Worm (Caenorhabditis elegans) whole organism, early embryonic: ENCODE data around the gene C50F4.6.

Experiments
- B0310.2 ChIP-seq: sonication (generic microtip); optimal IDR thresholded peaks from 2 replicates; lab custom pipeline; 2016; ENCODE audit warnings: mild to moderate bottlenecking, missing genetic modification characterization, missing compliant biosample characterization
- F13C5.2 ChIP-seq: sonication (generic microtip); optimal IDR thresholded peaks from 2 replicates; lab custom pipeline; 2017; ENCODE audit warnings: mild to moderate bottlenecking, missing genetic modification characterization, inconsistent platforms, missing compliant biosample characterization
- aly-1 ChIP-seq: sonication (generic microtip); optimal IDR thresholded peaks from 2 replicates; lab custom pipeline; 2016; ENCODE audit warnings: missing genetic modification characterization, missing compliant biosample characterization
- ama-1 ChIP-seq: fragments of 150-350 bp; optimal IDR thresholded peaks from 2 replicates; lab custom pipeline; 2014
- ceh-13 ChIP-seq: fragments of 200-800 bp; sonication (Bioruptor generic); optimal IDR thresholded peaks from 2 replicates; lab custom pipeline; 2018; ENCODE audit warnings: mild to moderate bottlenecking, missing genetic modification characterization, missing compliant biosample characterization
- ceh-36 ChIP-seq: sonication (generic microtip); optimal IDR thresholded peaks from 2 replicates; lab custom pipeline; 2016; ENCODE audit warnings: missing genetic modification characterization, inconsistent platforms, missing compliant biosample characterization
- ets-7 ChIP-seq: sonication (generic microtip); optimal IDR thresholded peaks from 2 replicates; lab custom pipeline; 2016; ENCODE audit warnings: missing genotype, missing genetic modification characterization, missing compliant biosample characterization
- flt-1 ChIP-seq: fragments of 200-800 bp; sonication (Bioruptor generic); IDR thresholded peaks from 2 replicates; pipeline ENCODE4 v1.3.6; 2022; ENCODE audit warnings: missing genetic modification characterization, missing compliant biosample characterization
- hmbx-1 ChIP-seq: sonication (generic microtip); optimal IDR thresholded peaks from 2 replicates; lab custom pipeline; 2016; ENCODE audit warnings: mild to moderate bottlenecking, missing genetic modification characterization, missing compliant biosample characterization
- hmg-4 ChIP-seq: fragments of 200-800 bp; sonication (Bioruptor generic); optimal IDR thresholded peaks from 2 replicates; lab custom pipeline; 2018; ENCODE audit warnings: mild to moderate bottlenecking, missing genetic modification characterization, missing compliant biosample characterization
- hnd-1 ChIP-seq: sonication (generic microtip); optimal IDR thresholded peaks from 2 replicates; lab custom pipeline; 2016; ENCODE audit warnings: missing genetic modification characterization, missing compliant biosample characterization
- pes-1 ChIP-seq: fragments of 200-800 bp; sonication (Bioruptor generic); IDR thresholded peaks from 2 replicates; pipeline ENCODE4 v1.3.6; 2022; ENCODE audit warnings: missing genetic modification reagents, missing genetic modification characterization, missing compliant biosample characterization
- scrt-1 ChIP-seq: fragments of 200-800 bp; sonication (Bioruptor generic); IDR thresholded peaks from 2 replicates; pipeline ENCODE4 v1.3.6; 2022; ENCODE audit warnings: missing genetic modification characterization, missing compliant biosample characterization
- sea-1 ChIP-seq: fragments of 200-800 bp; sonication (Bioruptor generic); conservative IDR thresholded peaks from 2 replicates; pipeline ENCODE4 v1.3.6; 2022; ENCODE audit warnings: missing genetic modification characterization, missing compliant biosample characterization
- tbx-11 ChIP-seq: fragments of 200-800 bp; sonication (Bioruptor generic); IDR thresholded peaks from 2 replicates; pipeline ENCODE4 v1.3.6; 2022; ENCODE audit warnings: missing genetic modification characterization, missing compliant biosample characterization
- tbx-37 ChIP-seq: fragments of 200-800 bp; sonication (Bioruptor generic); conservative IDR thresholded peaks from 2 replicates; pipeline ENCODE4 v1.3.6; 2022; ENCODE audit warnings: missing genetic modification reagents, missing genetic modification characterization, missing compliant biosample characterization
- tra-4 ChIP-seq: sonication (generic microtip); optimal IDR thresholded peaks from 2 replicates; lab custom pipeline; 2017; ENCODE audit warnings: missing genetic modification characterization, missing compliant biosample characterization

Gene C50F4.6

ce11 chrV:9546042-9546581 lies at the start of gene C50F4.6:
Gene C50F4.6 (plus strand): TSS chrV:9546092.
- TF ChIP-seq hnd-1 (no peak), pes-1 (peak; percentile 58)

ce11 chrV:9496742-9497141 lies 49.1 kb upstream of the C50F4.6 start, which contains the start of gene gsnl-1:
Gene gsnl-1 (plus strand): TSS chrV:9497042.
- TF ChIP-seq hnd-1 (no peak), scrt-1 (no peak), sea-1 (GFP tag; lab: Robert Waterston, UW) (no peak), ceh-36 (no peak), flt-1 (GFP tag; lab: Robert Waterston, UW) (no peak)

- no peak for TF ChIP-seq ama-1
- TF ChIP-seq scrt-1 = no peak
- TF ChIP-seq pes-1 = no peak
- no peak for TF ChIP-seq F13C5.2 (tag; lab: Kevin White, UChicago)
- no peak for TF ChIP-seq ceh-13 (GFP tag; lab: Kevin White, UChicago)
- no peak for TF ChIP-seq B0310.2
- TF ChIP-seq aly-1 (tag; lab: Kevin White, UChicago) = no peak
Observed at ce11 chrV:9499295-9499694, 46.6 kb upstream of the C50F4.6 start.

ce11 chrV:9500826-9501451 lies 45.0 kb upstream of the C50F4.6 start, which contains the start of gene swt-5:
Gene swt-5 (plus strand): TSS chrV:9501401.
- no peak for TF ChIP-seq pes-1
- no peak for TF ChIP-seq B0310.2
- no peak for TF ChIP-seq hnd-1
- no peak for TF ChIP-seq tra-4 (tag; lab: Kevin White, UChicago)

DNA sequence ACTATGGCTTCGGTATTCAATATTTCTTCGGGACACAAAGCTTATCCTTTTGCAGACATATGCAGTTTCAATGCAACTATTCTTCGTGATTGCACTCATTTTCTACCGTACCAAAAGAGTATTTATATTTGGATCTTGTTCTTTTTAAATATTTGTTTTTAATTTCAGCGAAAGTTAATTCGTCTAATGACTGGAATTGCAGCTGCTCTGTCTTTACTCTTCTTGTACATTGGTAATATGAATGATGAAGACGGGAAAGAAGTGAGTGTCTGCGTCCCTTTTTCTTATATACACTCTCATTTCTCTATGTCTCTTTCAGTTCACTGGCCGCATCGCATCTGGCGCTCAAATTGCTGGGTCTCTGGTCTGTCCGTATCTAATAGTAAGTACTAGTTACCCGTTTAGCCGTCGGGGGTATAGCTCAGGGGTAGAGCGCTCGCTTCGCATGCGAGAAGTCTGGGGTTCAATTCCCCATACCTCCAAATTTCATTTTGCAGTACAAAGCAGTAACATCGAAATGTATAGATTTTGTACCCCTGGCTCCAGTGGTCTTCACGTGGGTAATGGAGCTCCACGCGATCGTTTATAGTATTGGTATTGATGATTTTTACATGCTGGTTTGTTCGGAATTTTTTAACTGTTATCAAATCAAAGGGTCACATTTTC lies 42.6 kb upstream of the C50F4.6 start:
- TF ChIP-seq F13C5.2 (tag; lab: Kevin White, UChicago) (peak; percentile 91), hnd-1 (peak; percentile 87), ets-7 (tag; lab: Kevin White, UChicago) (peak; percentile 76), hmbx-1 (tag; lab: Kevin White, UChicago) (peak; percentile 74), hmg-4 (peak; percentile 96), sea-1 (GFP tag; lab: Robert Waterston, UW) (peak; percentile 96), pes-1 (no peak; the same call in 1 of the 2 replicates), flt-1 (GFP tag; lab: Robert Waterston, UW) (peak; percentile 96), aly-1 (tag; lab: Kevin White, UChicago) (peak; percentile 91), ceh-36 (peak; percentile 91), B0310.2 (peak; percentile 93), tra-4 (tag; lab: Kevin White, UChicago) (peak; percentile 75), tbx-11 (GFP tag; lab: Robert Waterston, UW) (peak; percentile 94), tbx-37 (GFP tag; lab: Robert Waterston, UW) (peak; percentile 92), scrt-1 (peak; percentile 97), ama-1 (no peak), ceh-13 (GFP tag; lab: Kevin White, UChicago) (peak; percentile 84)

DNA sequence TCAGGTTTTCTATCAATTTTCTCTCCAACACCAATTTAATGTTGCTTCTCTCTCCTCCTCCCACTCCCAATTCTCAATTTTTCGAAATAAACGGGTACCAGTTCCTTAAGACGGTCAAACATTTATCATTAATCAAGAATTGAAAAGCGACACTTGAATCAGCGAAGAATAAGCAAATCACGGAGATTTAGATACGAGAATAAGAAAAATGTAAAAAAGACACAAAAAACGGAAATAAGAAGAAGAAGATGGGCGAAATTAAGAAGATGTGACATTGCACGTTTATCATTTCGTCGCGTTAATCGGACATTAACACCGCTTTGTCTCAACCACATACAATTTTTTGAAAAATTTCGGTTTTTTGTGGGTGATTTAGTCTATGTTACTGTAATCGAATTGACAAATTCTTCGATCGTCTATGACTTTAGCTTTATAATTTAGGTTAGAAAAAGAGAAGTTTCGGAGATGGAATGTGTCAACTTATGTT lies 41.4 kb upstream of the C50F4.6 start, which contains the start of gene haao-1:
Gene haao-1 (plus strand): TSS at position 437 of the 487 bp plus-strand sequence.
- TF ChIP-seq pes-1 = no peak
- no peak for TF ChIP-seq B0310.2
- no peak for TF ChIP-seq ceh-13 (GFP tag; lab: Kevin White, UChicago)
- TF ChIP-seq scrt-1 = no peak
- TF ChIP-seq ceh-36 = no peak
- no peak for TF ChIP-seq hnd-1
- TF ChIP-seq aly-1 (tag; lab: Kevin White, UChicago) = no peak
- no peak for TF ChIP-seq flt-1 (GFP tag; lab: Robert Waterston, UW)
- no peak for TF ChIP-seq tbx-11 (GFP tag; lab: Robert Waterston, UW)

ce11 chrV:9506931-9507330 lies 39.0 kb upstream of the C50F4.6 start:
- TF ChIP-seq B0310.2 (no peak), sea-1 (GFP tag; lab: Robert Waterston, UW) (no peak), aly-1 (tag; lab: Kevin White, UChicago) (no peak)

DNA sequence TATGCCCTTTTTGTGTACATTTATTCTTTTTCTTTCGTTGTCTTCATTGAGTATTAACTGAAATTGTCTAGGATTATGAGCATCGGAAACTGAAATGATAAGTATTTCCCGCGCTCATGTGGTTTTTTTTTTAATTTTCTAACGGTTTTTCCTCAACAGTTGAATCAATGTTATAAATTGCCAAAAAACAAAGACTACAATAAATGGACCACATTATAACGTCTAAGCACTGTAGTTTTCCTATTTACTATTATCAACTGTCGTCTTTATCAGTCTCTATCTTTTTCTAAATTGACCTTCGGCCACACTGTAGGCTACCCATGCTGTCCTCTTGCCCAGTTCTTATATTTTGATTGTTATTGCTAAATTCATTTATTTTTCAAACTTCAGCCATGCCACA lies 38.1 kb upstream of the C50F4.6 start, which contains the start of gene acs-14:
Gene acs-14 (plus strand): TSS at position 391 of the 400 bp plus-strand sequence.
- TF ChIP-seq ama-1 (no peak), sea-1 (GFP tag; lab: Robert Waterston, UW) (no peak), tbx-11 (GFP tag; lab: Robert Waterston, UW) (no peak), hmbx-1 (tag; lab: Kevin White, UChicago) (no peak), ceh-13 (GFP tag; lab: Kevin White, UChicago) (no peak), ets-7 (tag; lab: Kevin White, UChicago) (no peak), ceh-36 (no peak), pes-1 (no peak), hnd-1 (no peak), B0310.2 (no peak), flt-1 (GFP tag; lab: Robert Waterston, UW) (no peak), tra-4 (tag; lab: Kevin White, UChicago) (no peak), hmg-4 (no peak), aly-1 (tag; lab: Kevin White, UChicago) (no peak), tbx-37 (GFP tag; lab: Robert Waterston, UW) (no peak), F13C5.2 (tag; lab: Kevin White, UChicago) (no peak)
